Fruit fly (Drosophila melanogaster) whole organism, prepupa: ENCODE measurements around the gene chas.

Source experiments
- Blimp-1 ChIP-seq: fragments of 200-800 bp; sonication (Bioruptor generic); optimal IDR thresholded peaks from 3 replicates; lab custom pipeline; 2017; ENCODE audit warnings: missing biosample characterization, missing genetic modification characterization, mild to moderate bottlenecking, moderate library complexity, missing genetic modification reagents
- CG10631 ChIP-seq: fragments of 200-800 bp; sonication (Bioruptor generic); optimal IDR thresholded peaks from 2 replicates; lab custom pipeline; 2016; ENCODE audit warnings: missing biosample characterization, missing genetic modification characterization
- CG11762 ChIP-seq: fragments of 200-800 bp; sonication (Bioruptor generic); optimal IDR thresholded peaks from 3 replicates; lab custom pipeline; 2016; ENCODE audit warnings: missing biosample characterization, missing genetic modification characterization; ENCODE audit not compliant: insufficient read depth
- CG11902 ChIP-seq: fragments of 200-800 bp; sonication (Bioruptor generic); optimal IDR thresholded peaks from 3 replicates; lab custom pipeline; 2016; ENCODE audit warnings: missing biosample characterization, missing genetic modification characterization
- CG15336 ChIP-seq: fragments of 200-800 bp; sonication (Bioruptor generic); IDR thresholded peaks from 2 replicates; pipeline ENCODE4 v1.3.6; 2022; ENCODE audit warnings: missing biosample characterization, missing genetic modification characterization
- CG1621 ChIP-seq: fragments of 200-800 bp; sonication (Bioruptor generic); optimal IDR thresholded peaks from 3 replicates; lab custom pipeline; 2018; ENCODE audit warnings: missing biosample characterization, mild to moderate bottlenecking, missing genetic modification characterization
- CG16779 ChIP-seq: fragments of 200-800 bp; sonication (Bioruptor generic); optimal IDR thresholded peaks from 3 replicates; lab custom pipeline; 2017; ENCODE audit warnings: missing biosample characterization, mild to moderate bottlenecking, missing genetic modification characterization
- CG3032 ChIP-seq: fragments of 200-800 bp; optimal IDR thresholded peaks from 2 replicates; lab custom pipeline; 2019; ENCODE audit warnings: missing biosample characterization, mild to moderate bottlenecking, missing genetic modification characterization, moderate library complexity
- CG32006 ChIP-seq: fragments of 200-800 bp; sonication (Bioruptor generic); optimal IDR thresholded peaks from 3 replicates; lab custom pipeline; 2017; ENCODE audit warnings: missing biosample characterization, mild to moderate bottlenecking, missing genetic modification characterization
- CG34406 ChIP-seq: fragments of 200-800 bp; sonication (Bioruptor generic); optimal IDR thresholded peaks from 3 replicates; lab custom pipeline; 2016; ENCODE audit warnings: missing biosample characterization, missing genetic modification characterization
- CG3919 ChIP-seq: fragments of 200-800 bp; sonication (Bioruptor generic); optimal IDR thresholded peaks from 3 replicates; lab custom pipeline; 2016; ENCODE audit warnings: missing biosample characterization, missing genetic modification characterization
- CG4318 ChIP-seq: fragments of 200-800 bp; sonication (Bioruptor generic); optimal IDR thresholded peaks from 3 replicates; lab custom pipeline; 2017; ENCODE audit warnings: missing biosample characterization, mild to moderate bottlenecking, missing genetic modification characterization
- CG6163 ChIP-seq: fragments of 200-800 bp; sonication (Bioruptor generic); IDR thresholded peaks from 3 replicates; pipeline ENCODE4 v1.3.6; 2022; ENCODE audit warnings: missing biosample characterization, missing genetic modification characterization
- CG6276 ChIP-seq: fragments of 200-800 bp; sonication (Bioruptor generic); optimal IDR thresholded peaks from 2 replicates; lab custom pipeline; 2017; ENCODE audit warnings: missing biosample characterization, mild to moderate bottlenecking, missing genetic modification characterization
- CG6808 ChIP-seq: fragments of 200-800 bp; sonication (Bioruptor generic); optimal IDR thresholded peaks from 3 replicates; lab custom pipeline; 2017; ENCODE audit warnings: missing biosample characterization, missing genetic modification characterization, mild to moderate bottlenecking, moderate library complexity, missing genetic modification reagents
- CG6854 ChIP-seq: fragments of 200-800 bp; sonication (Bioruptor generic); optimal IDR thresholded peaks from 2 replicates; lab custom pipeline; 2017; ENCODE audit warnings: missing biosample characterization, mild to moderate bottlenecking, missing genetic modification characterization
- CG7368 ChIP-seq: fragments of 200-800 bp; sonication (Bioruptor generic); optimal IDR thresholded peaks from 3 replicates; lab custom pipeline; 2016; ENCODE audit warnings: missing biosample characterization, missing genetic modification characterization
- CG8119 ChIP-seq: fragments of 200-800 bp; sonication (Bioruptor generic); IDR thresholded peaks from 3 replicates; pipeline ENCODE4 v1.3.6; 2022; ENCODE audit warnings: missing biosample characterization, missing genetic modification characterization
- CG8632 ChIP-seq: fragments of 200-800 bp; sonication (Bioruptor generic); optimal IDR thresholded peaks from 3 replicates; lab custom pipeline; 2016; ENCODE audit warnings: missing biosample characterization, missing genetic modification characterization
- CG9139 ChIP-seq: fragments of 200-800 bp; sonication (Bioruptor generic); optimal IDR thresholded peaks from 3 replicates; lab custom pipeline; 2017; ENCODE audit warnings: missing biosample characterization, mild to moderate bottlenecking, missing genetic modification characterization
- Eip75B ChIP-seq: fragments of 200-800 bp; sonication (Bioruptor generic); optimal IDR thresholded peaks from 3 replicates; lab custom pipeline; 2016; ENCODE audit warnings: missing biosample characterization, missing genetic modification characterization
- Eip78C ChIP-seq: fragments of 200-800 bp; sonication (Bioruptor generic); peaks from one replicate; lab custom pipeline; 2016; ENCODE audit warnings: missing biosample characterization, missing genetic modification characterization
- Eip93F ChIP-seq: fragments of 200-800 bp; sonication (Bioruptor generic); optimal IDR thresholded peaks from 2 replicates; lab custom pipeline; 2016; ENCODE audit warnings: missing biosample characterization, mild to moderate bottlenecking, missing genetic modification characterization
- Hr38 ChIP-seq: sonication (Bioruptor generic); optimal IDR thresholded peaks from 2 replicates; lab custom pipeline; 2016; ENCODE audit warnings: missing biosample characterization, missing genetic modification characterization
- Hr39 ChIP-seq: fragments of 200-800 bp; sonication (Bioruptor generic); optimal IDR thresholded peaks from 2 replicates; lab custom pipeline; 2016; ENCODE audit warnings: missing biosample characterization, missing genetic modification characterization
- Hr4 ChIP-seq: fragments of 200-800 bp; sonication (Bioruptor generic); optimal IDR thresholded peaks from 3 replicates; lab custom pipeline; 2016; ENCODE audit warnings: missing biosample characterization, missing genetic modification characterization
- Lpt ChIP-seq: fragments of 200-800 bp; sonication (Bioruptor generic); optimal IDR thresholded peaks from 3 replicates; lab custom pipeline; 2016; ENCODE audit warnings: missing biosample characterization, missing genetic modification characterization
- Met ChIP-seq: fragments of 200-800 bp; sonication (Bioruptor generic); optimal IDR thresholded peaks from 3 replicates; lab custom pipeline; 2016; ENCODE audit warnings: missing biosample characterization, missing genetic modification characterization
- Sox14 ChIP-seq: fragments of 200-800 bp; sonication (Bioruptor generic); optimal IDR thresholded peaks from 3 replicates; lab custom pipeline; 2016; ENCODE audit warnings: missing biosample characterization, missing genetic modification characterization
- Sox15 ChIP-seq: fragments of 200-800 bp; sonication (Bioruptor generic); optimal IDR thresholded peaks from 3 replicates; lab custom pipeline; 2016; ENCODE audit warnings: missing biosample characterization, missing genetic modification characterization
- achi ChIP-seq: fragments of 200-800 bp; sonication (Bioruptor generic); optimal IDR thresholded peaks from 3 replicates; lab custom pipeline; 2016; ENCODE audit warnings: missing biosample characterization, missing genetic modification characterization
- acj6 ChIP-seq: fragments of 200-800 bp; sonication (Bioruptor generic); optimal IDR thresholded peaks from 3 replicates; lab custom pipeline; 2016; ENCODE audit warnings: missing biosample characterization, missing genetic modification characterization
- cyc ChIP-seq: fragments of 200-800 bp; sonication (Bioruptor generic); optimal IDR thresholded peaks from 3 replicates; lab custom pipeline; 2016; ENCODE audit warnings: missing biosample characterization, missing genetic modification characterization
- dac ChIP-seq: fragments of 200-800 bp; sonication (Bioruptor generic); optimal IDR thresholded peaks from 2 replicates; lab custom pipeline; 2017; ENCODE audit warnings: missing biosample characterization, mild to moderate bottlenecking, missing genetic modification characterization
- dsx ChIP-seq: fragments of 200-800 bp; optimal IDR thresholded peaks from 3 replicates; lab custom pipeline; 2019; ENCODE audit warnings: missing biosample characterization, mild to moderate bottlenecking, missing genetic modification characterization, moderate library complexity; ENCODE audit not compliant: poor library complexity, severe bottlenecking
- eg ChIP-seq: fragments of 200-800 bp; sonication (Bioruptor generic); IDR thresholded peaks from 3 replicates; pipeline ENCODE4 v1.3.6; 2022; ENCODE audit warnings: missing biosample characterization, missing genetic modification characterization
- esn ChIP-seq: fragments of 200-800 bp; sonication (Bioruptor generic); optimal IDR thresholded peaks from 2 replicates; lab custom pipeline; 2016; ENCODE audit warnings: missing biosample characterization, mild to moderate bottlenecking, missing genetic modification characterization, moderate library complexity
- fd59A ChIP-seq: fragments of 200-800 bp; sonication (Bioruptor generic); optimal IDR thresholded peaks from 2 replicates; lab custom pipeline; 2017; ENCODE audit warnings: missing biosample characterization, mild to moderate bottlenecking, missing genetic modification characterization, missing genetic modification reagents
- lz ChIP-seq: fragments of 200-800 bp; sonication (Bioruptor generic); optimal IDR thresholded peaks from 3 replicates; lab custom pipeline; 2016; ENCODE audit warnings: missing biosample characterization, missing genetic modification characterization
- net ChIP-seq: fragments of 200-800 bp; sonication (Bioruptor generic); optimal IDR thresholded peaks from 3 replicates; lab custom pipeline; 2016; ENCODE audit warnings: missing biosample characterization, missing genetic modification characterization
- salr ChIP-seq, 2 experiments: fragments of 200-800 bp; sonication (Bioruptor generic); optimal IDR thresholded peaks; 3 replicates each; lab custom pipeline; 2016 to 2018; ENCODE audit warnings: missing biosample characterization in 2 of 2, missing genetic modification characterization in 2 of 2, mild to moderate bottlenecking in 1 of 2
- spab ChIP-seq: fragments of 200-800 bp; sonication (Bioruptor generic); optimal IDR thresholded peaks from 2 replicates; lab custom pipeline; 2017; ENCODE audit warnings: missing biosample characterization, mild to moderate bottlenecking, missing genetic modification characterization, missing genetic modification reagents
- ss ChIP-seq, 2 experiments: fragments of 200-800 bp; sonication (Bioruptor generic); optimal IDR thresholded peaks; 2 replicates in 1 of 2; 3 replicates in 1 of 2; lab custom pipeline; 2017 to 2018; ENCODE audit warnings: mild to moderate bottlenecking in 2 of 2, missing biosample characterization in 2 of 2, missing genetic modification characterization in 2 of 2, moderate library complexity in 1 of 2
- svp ChIP-seq: fragments of 200-800 bp; sonication (Bioruptor generic); peaks from one replicate; lab custom pipeline; 2016; ENCODE audit warnings: missing biosample characterization, missing genetic modification characterization
- topi ChIP-seq: fragments of 200-800 bp; sonication (Bioruptor generic); optimal IDR thresholded peaks from 3 replicates; lab custom pipeline; 2016; ENCODE audit warnings: missing biosample characterization, missing genetic modification characterization
- vri ChIP-seq: fragments of 200-800 bp; sonication (Bioruptor generic); optimal IDR thresholded peaks from 3 replicates; lab custom pipeline; 2016; ENCODE audit warnings: missing biosample characterization, mild to moderate bottlenecking, missing genetic modification characterization

Gene chas

dm6 chrX:17732684-17733083, 34.2 kb upstream of the chas start:
- TF ChIP-seq CG1621 (no peak), Met (GFP tag; lab: Kevin White, UChicago) (peak; percentile 21), CG3032 (tag; lab: Kevin White, UChicago) (no peak), CG15336 (GFP tag; lab: Robert Waterston, UW) (peak; percentile 18; the same call in 1 of the 2 replicates), dac (GFP tag; lab: Kevin White, UChicago) (no peak), Hr4 (GFP tag; lab: Kevin White, UChicago) (peak; percentile 22), CG11762 (no peak), CG34406 (GFP tag; lab: Kevin White, UChicago) (no peak), CG11902 (GFP tag; lab: Kevin White, UChicago) (no peak), Eip78C (GFP tag; lab: Kevin White, UChicago) (peak; percentile 29), CG8632 (GFP tag; lab: Kevin White, UChicago) (no peak), acj6 (GFP tag; lab: Kevin White, UChicago) (peak; percentile 57), CG3919 (GFP tag; lab: Kevin White, UChicago) (peak; percentile 47), Hr39 (GFP tag; lab: Kevin White, UChicago) (no peak), lz (GFP tag; lab: Kevin White, UChicago) (no peak), CG6276 (GFP tag; lab: Kevin White, UChicago) (peak; percentile 18), svp (GFP tag; lab: Kevin White, UChicago) (peak; percentile 31), Lpt (GFP tag; lab: Kevin White, UChicago) (no peak), CG10631 (no peak), eg (GFP tag; lab: Robert Waterston, UW) (peak; percentile 24; the same call in 1 of the 3 replicates), CG32006 (peak; percentile 70), topi (GFP tag; lab: Kevin White, UChicago) (no peak), spab (GFP tag; lab: Kevin White, UChicago) (no peak), vri (GFP tag; lab: Kevin White, UChicago) (no peak), cyc (no peak), Sox15 (GFP tag; lab: Kevin White, UChicago) (no peak), CG4318 (GFP tag; lab: Kevin White, UChicago) (peak; percentile 23), CG8119 (GFP tag; lab: Robert Waterston, UW) (0 out of 3 replicates have a peak, but pooled peaks have one; percentile 12), fd59A (GFP tag; lab: Kevin White, UChicago) (no peak), salr (GFP tag; optimal IDR thresholded peaks at IDR 0.05; lab: Kevin White, UChicago) (peak in 1 of 2 experiments; percentile 39), Hr38 (GFP tag; lab: Kevin White, UChicago) (no peak)

dm6 chrX:17732076-17732475, 33.5 kb upstream of the chas start:
- TF ChIP-seq Eip75B, result no peak
- TF ChIP-seq CG6854 (GFP tag; lab: Kevin White, UChicago), result peak; percentile 81
- peak; percentile 66 for TF ChIP-seq Eip93F (GFP tag; lab: Kevin White, UChicago)
- TF ChIP-seq Blimp-1 (GFP tag; lab: Kevin White, UChicago), result peak; percentile 26
- peak; percentile 40 for TF ChIP-seq CG9139 (GFP tag; lab: Kevin White, UChicago)
- TF ChIP-seq CG7368 (GFP tag; lab: Kevin White, UChicago), result no peak
- no peak for TF ChIP-seq CG3032 (tag; lab: Kevin White, UChicago)
- TF ChIP-seq vri (GFP tag; lab: Kevin White, UChicago), result no peak
- no peak for TF ChIP-seq dsx (GFP tag; lab: Kevin White, UChicago)
- no peak for TF ChIP-seq fd59A (GFP tag; lab: Kevin White, UChicago)
- TF ChIP-seq Sox14 (GFP tag; lab: Kevin White, UChicago), result peak; percentile 6
- no peak for TF ChIP-seq net (GFP tag; lab: Kevin White, UChicago)
- TF ChIP-seq Met (GFP tag; lab: Kevin White, UChicago), result no peak
- peak; percentile 60; the same call in 2 of the 3 replicates for TF ChIP-seq CG6163 (GFP tag; lab: Robert Waterston, UW)
- 0 out of 2 replicates have a peak, but pooled peaks have one; percentile 21 for TF ChIP-seq CG15336 (GFP tag; lab: Robert Waterston, UW)
- no peak for TF ChIP-seq esn (GFP tag; lab: Kevin White, UChicago)
- no peak for TF ChIP-seq Hr39 (GFP tag; lab: Kevin White, UChicago)
- peak; percentile 47 for TF ChIP-seq svp (GFP tag; lab: Kevin White, UChicago)
- TF ChIP-seq ss (GFP tag; optimal IDR thresholded peaks at IDR 0.05; lab: Kevin White, UChicago), result peak; percentile 29 to 44
- TF ChIP-seq achi, result no peak
- TF ChIP-seq CG16779, result peak; percentile 47
- peak; percentile 39 for TF ChIP-seq CG6808 (GFP tag; lab: Kevin White, UChicago)
- peak; percentile 7 for TF ChIP-seq Eip78C (GFP tag; lab: Kevin White, UChicago)
- TF ChIP-seq topi (GFP tag; lab: Kevin White, UChicago), result peak; percentile 30
